Fruit fly (Drosophila melanogaster) whole organism, embryonic: ENCODE results near the gene vkg.

Experiments used
- Antp ChIP-seq: fragments of 200-800 bp; sonication (Bioruptor generic); optimal IDR thresholded peaks from 3 replicates; lab custom pipeline; 2016; ENCODE audit warnings: missing biosample characterization, missing genetic modification characterization
- Asciz ChIP-seq: fragments of 200-800 bp; sonication (Bioruptor generic); optimal IDR thresholded peaks from 2 replicates; lab custom pipeline; 2017; ENCODE audit warnings: missing biosample characterization, mild to moderate bottlenecking, missing genetic modification characterization, missing genetic modification reagents
- Bteb2 ChIP-seq: fragments of 200-800 bp; sonication (Bioruptor generic); optimal IDR thresholded peaks from 2 replicates; lab custom pipeline; 2016; ENCODE audit warnings: missing biosample characterization, missing genetic modification characterization
- CG10462 ChIP-seq: fragments of 200-800 bp; sonication (Bioruptor generic); optimal IDR thresholded peaks from 2 replicates; lab custom pipeline; 2016; ENCODE audit warnings: missing biosample characterization, missing genetic modification characterization
- CG13624 ChIP-seq: fragments of 200-800 bp; sonication (Bioruptor generic); optimal IDR thresholded peaks from 2 replicates; lab custom pipeline; 2016; ENCODE audit warnings: missing biosample characterization, missing genetic modification characterization
- CG14860 ChIP-seq: fragments of 200-800 bp; sonication (Bioruptor generic); IDR thresholded peaks from 3 replicates; pipeline ENCODE4 v1.3.6; 2022; ENCODE audit warnings: missing biosample characterization, missing genetic modification characterization; ENCODE audit not compliant: partially characterized antibody
- CG1529 ChIP-seq: fragments of 200-800 bp; sonication (Bioruptor generic); optimal IDR thresholded peaks from 3 replicates; lab custom pipeline; 2018; ENCODE audit warnings: missing biosample characterization, missing genetic modification characterization
- CG17612 ChIP-seq: fragments of 200-800 bp; sonication (Bioruptor generic); IDR thresholded peaks from 2 replicates; pipeline ENCODE4 v1.3.6; 2022; ENCODE audit warnings: missing biosample characterization, missing genetic modification characterization
- CG17802 ChIP-seq: fragments of 200-800 bp; sonication (Bioruptor generic); optimal IDR thresholded peaks from 2 replicates; lab custom pipeline; 2018; ENCODE audit warnings: missing biosample characterization, mild to moderate bottlenecking, missing genetic modification characterization, moderate library complexity
- CG18476 ChIP-seq: fragments of 200-800 bp; sonication (Bioruptor generic); optimal IDR thresholded peaks from 2 replicates; lab custom pipeline; 2016; ENCODE audit warnings: missing biosample characterization, mild to moderate bottlenecking, missing genetic modification characterization
- CG2129 ChIP-seq: fragments of 200-800 bp; sonication (Bioruptor generic); IDR thresholded peaks from 2 replicates; pipeline ENCODE4 v1.3.6; 2022; ENCODE audit warnings: missing biosample characterization, missing genetic modification characterization; ENCODE audit not compliant: partially characterized antibody
- CG2199 ChIP-seq: fragments of 200-800 bp; sonication (Bioruptor generic); IDR thresholded peaks from 3 replicates; pipeline ENCODE4 v1.3.6; 2022; ENCODE audit warnings: missing biosample characterization, missing genetic modification characterization
- CG33557 ChIP-seq: fragments of 200-800 bp; sonication (Bioruptor generic); optimal IDR thresholded peaks from 2 replicates; lab custom pipeline; 2019; ENCODE audit warnings: missing biosample characterization, mild to moderate bottlenecking, missing genetic modification characterization, moderate library complexity
- CG6272 ChIP-seq: fragments of 200-800 bp; sonication (Bioruptor generic); IDR thresholded peaks from 2 replicates; pipeline ENCODE4 v1.3.6; 2022; ENCODE audit warnings: missing biosample characterization, missing genetic modification characterization
- CG6791 ChIP-seq: fragments of 200-800 bp; sonication (Bioruptor generic); IDR thresholded peaks from 3 replicates; pipeline ENCODE4 v1.3.6; 2022; ENCODE audit warnings: missing biosample characterization, missing genetic modification characterization; ENCODE audit not compliant: partially characterized antibody
- CG7786 ChIP-seq: fragments of 200-800 bp; sonication (Bioruptor generic); optimal IDR thresholded peaks from 2 replicates; lab custom pipeline; 2016; ENCODE audit warnings: missing biosample characterization, missing genetic modification characterization
- CG8290 ChIP-seq, 3 experiments: fragments of 200-800 bp; sonication (Bioruptor generic); optimal IDR thresholded peaks; 2 replicates each; lab custom pipeline; 2016 to 2019; ENCODE audit warnings: missing biosample characterization in 3 of 3, missing genetic modification characterization in 3 of 3, mild to moderate bottlenecking in 2 of 3, moderate library complexity in 1 of 3
- CG8478 ChIP-seq: fragments of >200 bp; optimal IDR thresholded peaks from 2 replicates; lab custom pipeline; 2018
- CG9437 ChIP-seq: fragments of 200-800 bp; sonication (Bioruptor generic); optimal IDR thresholded peaks from 2 replicates; lab custom pipeline; 2018; ENCODE audit warnings: missing biosample characterization, mild to moderate bottlenecking, missing genetic modification characterization
- Dip3 ChIP-seq: fragments of 200-800 bp; sonication (Bioruptor generic); optimal IDR thresholded peaks from 3 replicates; lab custom pipeline; 2016; ENCODE audit warnings: missing biosample characterization, missing genetic modification characterization
- Doc2 ChIP-seq: fragments of 200-800 bp; sonication (Bioruptor generic); IDR thresholded peaks from 2 replicates; pipeline ENCODE4 v1.3.6; 2022; ENCODE audit warnings: missing biosample characterization, missing genetic modification characterization
- Dp ChIP-seq: fragments of 200-800 bp; sonication (Bioruptor generic); optimal IDR thresholded peaks from 2 replicates; lab custom pipeline; 2018; ENCODE audit warnings: missing biosample characterization, mild to moderate bottlenecking, missing genetic modification characterization, moderate library complexity
- HHEX ChIP-seq: fragments of 200-800 bp; sonication (Bioruptor generic); optimal IDR thresholded peaks from 3 replicates; lab custom pipeline; 2017; ENCODE audit warnings: missing biosample characterization, mild to moderate bottlenecking, missing genetic modification characterization, missing genetic modification reagents
- HLHmδ ChIP-seq: fragments of 200-800 bp; sonication (Bioruptor generic); optimal IDR thresholded peaks from 2 replicates; lab custom pipeline; 2018; ENCODE audit warnings: missing biosample characterization, mild to moderate bottlenecking, missing genetic modification characterization, moderate library complexity
- Hmx ChIP-seq: fragments of 200-800 bp; sonication (Bioruptor generic); optimal IDR thresholded peaks from 2 replicates; lab custom pipeline; 2016; ENCODE audit warnings: missing biosample characterization, missing genetic modification characterization
- TFAM ChIP-seq: fragments of 200-800 bp; sonication (Bioruptor generic); optimal IDR thresholded peaks from 2 replicates; lab custom pipeline; 2017; ENCODE audit warnings: missing biosample characterization, missing genetic modification characterization, inconsistent platforms
- Xrp1 ChIP-seq: fragments of 200-800 bp; sonication (Bioruptor generic); IDR thresholded peaks from 2 replicates; pipeline ENCODE4 v1.3.6; 2022; ENCODE audit warnings: missing biosample characterization, missing genetic modification characterization
- bab2 ChIP-seq: fragments of 200-800 bp; sonication (Bioruptor generic); optimal IDR thresholded peaks from 2 replicates; lab custom pipeline; 2016; ENCODE audit warnings: missing biosample characterization, missing genetic modification characterization
- cad ChIP-seq: fragments of >200 bp; optimal IDR thresholded peaks from 2 replicates; lab custom pipeline; 2017; ENCODE audit warnings: missing biosample characterization, missing genetic modification characterization
- chm ChIP-seq: fragments of 200-800 bp; sonication (Bioruptor generic); IDR thresholded peaks from 2 replicates; pipeline ENCODE4 v1.3.6; 2022; ENCODE audit warnings: missing biosample characterization, missing genetic modification characterization
- ci ChIP-seq: fragments of 200-800 bp; sonication (Bioruptor generic); IDR thresholded peaks from 3 replicates; pipeline ENCODE4 v1.3.6; 2022; ENCODE audit warnings: missing biosample characterization, missing genetic modification characterization
- crc ChIP-seq: fragments of 200-800 bp; sonication (Bioruptor generic); optimal IDR thresholded peaks from 2 replicates; lab custom pipeline; 2016; ENCODE audit warnings: missing biosample characterization, missing genetic modification characterization
- dati ChIP-seq: fragments of 200-800 bp; sonication (Bioruptor generic); IDR thresholded peaks from 2 replicates; pipeline ENCODE4 v1.3.6; 2022; ENCODE audit warnings: missing biosample characterization, missing genetic modification characterization
- grn ChIP-seq: fragments of 200-800 bp; sonication (Bioruptor generic); optimal IDR thresholded peaks from 3 replicates; lab custom pipeline; 2017; ENCODE audit warnings: missing biosample characterization, missing genetic modification characterization
- gsb-n ChIP-seq: fragments of 200-800 bp; sonication (Bioruptor generic); optimal IDR thresholded peaks from 3 replicates; lab custom pipeline; 2018; ENCODE audit warnings: missing biosample characterization, mild to moderate bottlenecking, missing genetic modification characterization
- hkb ChIP-seq, 2 experiments: fragments of 200-800 bp in 1 of 2; fragments of >200 bp in 1 of 2; sonication (Bioruptor generic) in 1 of 2; IDR thresholded peaks in 1 of 2; optimal IDR thresholded peaks in 1 of 2; 2 replicates each; pipeline versions ENCODE4 v1.3.6 to Lab custom; 2017 to 2022; ENCODE audit warnings: missing biosample characterization in 1 of 2, missing genetic modification characterization in 1 of 2
- knrl ChIP-seq: fragments of 200-800 bp; sonication (Bioruptor generic); IDR thresholded peaks from 3 replicates; pipeline ENCODE4 v1.3.6; 2022; ENCODE audit warnings: missing biosample characterization, missing genetic modification characterization; ENCODE audit not compliant: partially characterized antibody
- luna ChIP-seq: fragments of 200-800 bp; sonication (Bioruptor generic); optimal IDR thresholded peaks from 2 replicates; lab custom pipeline; 2016; ENCODE audit warnings: missing biosample characterization, missing genetic modification characterization
- mam ChIP-seq: fragments of 200-800 bp; sonication (Bioruptor generic); optimal IDR thresholded peaks from 3 replicates; lab custom pipeline; 2016; ENCODE audit warnings: missing biosample characterization, missing genetic modification characterization
- mirr ChIP-seq: fragments of 200-800 bp; sonication (Bioruptor generic); optimal IDR thresholded peaks from 3 replicates; lab custom pipeline; 2018; ENCODE audit warnings: missing biosample characterization, mild to moderate bottlenecking, missing genetic modification characterization
- nerfin-2 ChIP-seq: fragments of 200-800 bp; sonication (Bioruptor generic); IDR thresholded peaks from 2 replicates; pipeline ENCODE4 v1.3.6; 2022; ENCODE audit warnings: missing biosample characterization, missing genetic modification characterization; ENCODE audit not compliant: partially characterized antibody
- pita ChIP-seq: fragments of 200-800 bp; sonication (Bioruptor generic); optimal IDR thresholded peaks from 2 replicates; lab custom pipeline; 2017; ENCODE audit warnings: missing biosample characterization, mild to moderate bottlenecking, missing genetic modification characterization
- sens ChIP-seq: fragments of 200-800 bp; sonication (Bioruptor generic); peaks from one replicate; lab custom pipeline; 2016; ENCODE audit warnings: missing biosample characterization, missing genetic modification characterization
- sim ChIP-seq: fragments of 200-800 bp; sonication (Bioruptor generic); IDR thresholded peaks from 2 replicates; pipeline ENCODE4 v1.3.6; 2022; ENCODE audit warnings: missing biosample characterization, missing genetic modification characterization
- tna ChIP-seq: fragments of 200-800 bp; sonication (Bioruptor generic); IDR thresholded peaks from 2 replicates; pipeline ENCODE4 v1.3.6; 2022; ENCODE audit warnings: missing biosample characterization, missing genetic modification characterization; ENCODE audit not compliant: partially characterized antibody
- twi ChIP-seq: fragments of 200-800 bp; optimal IDR thresholded peaks from 2 replicates; lab custom pipeline; 2019; ENCODE audit warnings: missing biosample characterization, mild to moderate bottlenecking, missing genetic modification characterization, moderate library complexity
- unpg ChIP-seq: fragments of 200-800 bp; sonication (Bioruptor generic); optimal IDR thresholded peaks from 3 replicates; lab custom pipeline; 2018; ENCODE audit warnings: missing biosample characterization, mild to moderate bottlenecking, missing genetic modification characterization, moderate library complexity
- wor ChIP-seq: fragments of 200-800 bp; sonication (Bioruptor generic); IDR thresholded peaks from 2 replicates; pipeline ENCODE4 v1.3.6; 2022; ENCODE audit warnings: missing biosample characterization, missing genetic modification characterization

vkg gene

DNA sequence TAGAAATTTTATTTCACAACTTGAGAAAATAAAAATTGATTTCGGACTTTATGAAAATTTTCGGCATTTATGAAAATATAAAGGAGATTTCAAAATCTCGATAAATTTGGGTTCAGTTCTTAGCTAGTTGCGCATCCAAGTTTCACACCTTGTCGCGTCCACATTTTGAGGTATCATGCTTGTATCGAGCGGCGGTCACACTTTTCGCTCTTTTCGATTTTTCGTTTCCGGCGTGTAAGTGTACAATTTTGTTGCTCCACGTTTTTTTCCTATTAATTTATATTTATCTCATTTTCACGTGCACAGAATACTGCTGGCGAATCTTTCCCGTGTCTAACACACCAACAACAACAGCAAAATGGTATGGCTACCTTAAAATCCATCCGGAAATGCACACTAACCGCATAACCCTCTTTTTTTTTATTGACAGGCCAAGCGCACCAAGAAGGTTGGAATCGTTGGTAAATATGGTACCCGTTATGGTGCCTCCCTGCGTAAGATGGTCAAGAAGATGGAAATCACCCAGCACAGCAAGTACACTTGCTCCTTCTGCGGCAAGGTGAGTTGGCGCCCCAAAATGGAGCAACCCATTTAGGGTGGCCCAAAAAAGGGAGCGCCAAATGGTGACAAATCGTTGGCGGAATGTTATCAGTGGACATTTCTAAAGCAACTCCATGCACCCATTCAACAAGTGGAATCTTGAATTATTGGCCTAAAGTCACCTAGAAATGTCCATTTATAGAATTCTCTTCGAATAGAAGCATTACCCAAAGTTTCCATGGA lies 43.0 kb upstream of the vkg start, which contains the start of gene RpL37A (continued):
- TF ChIP-seq dati (0 out of 2 replicates have a peak, but pooled peaks have one; percentile 21), HHEX (GFP tag; lab: Kevin White, UChicago) (peak; percentile 89), mirr (GFP tag; lab: Kevin White, UChicago) (peak; percentile 75), CG17612 (GFP tag; lab: Robert Waterston, UW) (no peak; the same call in 1 of the 2 replicates), crc (GFP tag; lab: Kevin White, UChicago) (peak; percentile 77), Bteb2 (GFP tag; lab: Kevin White, UChicago) (peak; percentile 80), bab2 (GFP tag; lab: Kevin White, UChicago) (peak; percentile 23), unpg (peak; percentile 75), CG2199 (GFP tag; lab: Robert Waterston, UW) (peak; percentile 89), twi (tag; lab: Kevin White, UChicago) (peak; percentile 53), tna (GFP tag; lab: Robert Waterston, UW) (no peak), CG8290 (GFP tag; optimal IDR thresholded peaks at IDR 0.05; lab: Kevin White, UChicago) (peak; percentile 86), CG8290 (tag; optimal IDR thresholded peaks at IDR 0.05; lab: Kevin White, UChicago) (peak; percentile 81 to 89), cad (GFP tag; lab: Kevin White, UChicago) (no peak), chm (GFP tag; lab: Robert Waterston, UW) (peak; percentile 84), Asciz (GFP tag; lab: Kevin White, UChicago) (peak; percentile 80), CG14860 (GFP tag; lab: Robert Waterston, UW) (no peak), knrl (GFP tag; lab: Robert Waterston, UW) (peak; percentile 24; the same call in 1 of the 3 replicates), wor (GFP tag; lab: Robert Waterston, UW) (no peak), Xrp1 (no peak), Hmx (peak; percentile 13), Antp (peak; percentile 60), TFAM (peak; percentile 68), pita (GFP tag; lab: Kevin White, UChicago) (peak; percentile 83), grn (GFP tag; lab: Kevin White, UChicago) (peak; percentile 77), CG1529 (peak; percentile 39), Dp (GFP tag; lab: Kevin White, UChicago) (peak; percentile 54), CG13624 (GFP tag; lab: Kevin White, UChicago) (peak; percentile 89), gsb-n (tag; lab: Kevin White, UChicago) (peak; percentile 70), CG7786 (GFP tag; lab: Kevin White, UChicago) (peak; percentile 35), CG10462 (GFP tag; lab: Kevin White, UChicago) (peak; percentile 1), luna (peak; percentile 85), CG8478 (no peak), CG9437 (GFP tag; lab: Kevin White, UChicago) (peak; percentile 56), sim (GFP tag; lab: Robert Waterston, UW) (peak; percentile 55), CG17802 (tag; lab: Kevin White, UChicago) (peak; percentile 68), HLHmδ (GFP tag; lab: Kevin White, UChicago) (peak; percentile 88), hkb (optimal IDR thresholded peaks at IDR 0.05; lab: Kevin White, UChicago) (peak; percentile 26), hkb (GFP tag; IDR thresholded peaks at IDR 0.05; lab: Robert Waterston, UW) (peak; percentile 82), CG6272 (no peak), nerfin-2 (GFP tag; lab: Robert Waterston, UW) (no peak), ci (GFP tag; lab: Robert Waterston, UW) (peak; percentile 96), CG18476 (GFP tag; lab: Kevin White, UChicago) (peak; percentile 63), CG6791 (0 out of 3 replicates have a peak, but pooled peaks have one; percentile 11), sens (peak; percentile 97), Dip3 (GFP tag; lab: Kevin White, UChicago) (peak; percentile 7), mam (GFP tag; lab: Kevin White, UChicago) (peak; percentile 69), CG2129 (no peak), Doc2 (no peak), CG33557 (GFP tag; lab: Kevin White, UChicago) (peak; percentile 65)
